Worm (Caenorhabditis elegans) whole organism, early embryonic: ENCODE data around the gene F23F1.4.

Experiments
- F13C5.2 ChIP-seq: sonication (generic microtip); optimal IDR thresholded peaks from 2 replicates; lab custom pipeline; 2017; ENCODE audit warnings: mild to moderate bottlenecking, missing genetic modification characterization, inconsistent platforms, missing compliant biosample characterization
- ama-1 ChIP-seq: fragments of 150-350 bp; optimal IDR thresholded peaks from 2 replicates; lab custom pipeline; 2014
- ceh-36 ChIP-seq: sonication (generic microtip); optimal IDR thresholded peaks from 2 replicates; lab custom pipeline; 2016; ENCODE audit warnings: missing genetic modification characterization, inconsistent platforms, missing compliant biosample characterization
- hmg-4 ChIP-seq: fragments of 200-800 bp; sonication (Bioruptor generic); optimal IDR thresholded peaks from 2 replicates; lab custom pipeline; 2018; ENCODE audit warnings: mild to moderate bottlenecking, missing genetic modification characterization, missing compliant biosample characterization
- hnd-1 ChIP-seq: sonication (generic microtip); optimal IDR thresholded peaks from 2 replicates; lab custom pipeline; 2016; ENCODE audit warnings: missing genetic modification characterization, missing compliant biosample characterization
- tbx-11 ChIP-seq: fragments of 200-800 bp; sonication (Bioruptor generic); IDR thresholded peaks from 2 replicates; pipeline ENCODE4 v1.3.6; 2022; ENCODE audit warnings: missing genetic modification characterization, missing compliant biosample characterization
- tbx-37 ChIP-seq: fragments of 200-800 bp; sonication (Bioruptor generic); conservative IDR thresholded peaks from 2 replicates; pipeline ENCODE4 v1.3.6; 2022; ENCODE audit warnings: missing genetic modification reagents, missing genetic modification characterization, missing compliant biosample characterization
- tra-4 ChIP-seq: sonication (generic microtip); optimal IDR thresholded peaks from 2 replicates; lab custom pipeline; 2017; ENCODE audit warnings: missing genetic modification characterization, missing compliant biosample characterization

DNA sequence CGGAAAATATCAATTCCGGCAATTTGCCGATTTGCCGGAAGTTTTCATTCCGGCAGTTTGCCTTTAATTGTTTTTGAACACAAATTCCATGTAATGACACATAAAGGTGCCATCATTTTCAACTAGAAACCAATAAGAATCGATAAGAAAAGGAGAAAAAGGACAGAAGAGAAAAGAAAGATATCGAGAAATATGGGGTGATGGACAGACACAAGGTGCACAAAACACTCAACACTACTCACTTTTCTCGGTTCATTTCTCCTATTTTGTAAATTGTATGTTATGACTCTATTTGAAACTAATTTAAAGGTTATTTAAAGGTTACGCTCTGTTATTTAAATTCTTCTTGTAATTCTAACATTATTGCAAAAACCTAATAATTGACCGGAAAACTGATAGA, 22.6 kb upstream of the F23F1.4 start:
- no peak for TF ChIP-seq hmg-4 (GFP tag; lab: Kevin White, UChicago)
- no peak for TF ChIP-seq tra-4
- no peak for TF ChIP-seq hnd-1 (tag; lab: Kevin White, UChicago)
- TF ChIP-seq ama-1 (lab: Kevin White, UChicago), result no peak
- TF ChIP-seq tbx-37 (GFP tag; lab: Robert Waterston, UW), result no peak
- no peak for TF ChIP-seq tbx-11 (GFP tag; lab: Robert Waterston, UW)
- no peak for TF ChIP-seq F13C5.2 (tag; lab: Kevin White, UChicago)
- no peak for TF ChIP-seq ceh-36 (tag; lab: Kevin White, UChicago)
